Fruit fly (Drosophila melanogaster): Measurements from ENCODE around the gene CG3386.
A peak's percentile ranks its signal among the peaks of the same experiment; 100 is the strongest.

CG3386 gene

DNA sequence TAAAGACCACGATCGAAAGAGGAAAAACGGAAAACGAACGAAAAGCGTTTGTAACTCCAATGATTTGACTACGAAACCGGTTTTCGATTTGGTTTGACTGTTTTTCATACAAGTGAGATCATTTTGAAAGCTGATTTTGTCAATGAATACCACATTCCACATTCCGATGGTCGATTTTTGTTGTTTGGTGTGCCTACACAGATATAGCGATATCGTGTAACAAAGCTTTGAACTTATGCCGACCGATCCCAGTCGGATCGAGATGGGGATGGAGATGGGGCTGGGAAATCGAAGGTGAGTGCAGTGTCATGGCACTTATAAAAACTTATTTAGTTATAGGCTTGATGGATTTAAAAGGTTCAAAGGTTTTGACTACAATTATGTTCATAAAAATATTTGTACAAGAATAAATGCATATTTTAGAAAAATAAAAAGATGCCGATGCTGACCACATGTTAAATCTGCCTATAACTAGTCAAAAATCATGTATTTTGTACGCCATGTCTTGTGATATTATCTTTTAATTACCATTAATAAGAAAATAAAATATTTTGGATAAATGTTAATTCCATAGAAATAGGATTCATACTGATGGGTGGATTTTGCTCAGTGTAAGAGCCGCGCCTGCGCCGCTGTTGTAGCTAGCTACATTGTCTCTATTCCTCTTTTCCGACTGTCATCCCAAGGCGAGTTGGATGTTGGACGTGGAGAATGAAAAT is 40.0 kb downstream of the CG3386 start (continued):
- no peak; the same call in 3 of the 4 replicates for TF ChIP-seq chinmo (GFP tag; IDR thresholded peaks at IDR 0.05; ENCODE audit: partially characterized antibody)
- TF ChIP-seq dmrt99B (tag; optimal IDR thresholded peaks at IDR 0.05): peak; percentile 74
- peak; percentile 62 for TF ChIP-seq Meics (GFP tag; optimal IDR thresholded peaks at IDR 0.05)
- TF ChIP-seq Dfd (GFP tag; optimal IDR thresholded peaks at IDR 0.05): no peak
- TF ChIP-seq Hsf (GFP tag; optimal IDR thresholded peaks at IDR 0.05): no peak
- no peak for TF ChIP-seq Neu2 (GFP tag; optimal IDR thresholded peaks at IDR 0.05; ENCODE audit: borderline replicate concordance)
- TF ChIP-seq CG2712 (tag; optimal IDR thresholded peaks at IDR 0.05): peak; percentile 79
- TF ChIP-seq ac (GFP tag; optimal IDR thresholded peaks at IDR 0.05): peak; percentile 2
- TF ChIP-seq CG16815 (GFP tag; optimal IDR thresholded peaks at IDR 0.05): peak; percentile 43
- TF ChIP-seq Pdp1 (GFP tag; optimal IDR thresholded peaks at IDR 0.05): no peak
- TF ChIP-seq grau (tag; optimal IDR thresholded peaks at IDR 0.05): peak; percentile 71
- peak; percentile 51 for TF ChIP-seq grn (GFP tag; optimal IDR thresholded peaks at IDR 0.05)
- no peak; the same call in 1 of the 2 replicates for TF ChIP-seq sens-2 (GFP tag; IDR thresholded peaks at IDR 0.05)
- TF ChIP-seq Atf-2 (GFP tag; optimal IDR thresholded peaks at IDR 0.05): no peak
- TF ChIP-seq ind (GFP tag; optimal IDR thresholded peaks at IDR 0.05): peak; percentile 37
- TF ChIP-seq CG10431 (GFP tag; optimal IDR thresholded peaks at IDR 0.05): no peak
- TF ChIP-seq slp2 (GFP tag; optimal IDR thresholded peaks at IDR 0.05): no peak
- no peak for TF ChIP-seq nerfin-2 (GFP tag; IDR thresholded peaks at IDR 0.05; ENCODE audit: partially characterized antibody)
- TF ChIP-seq fru (optimal IDR thresholded peaks at IDR 0.05): no peak
- TF ChIP-seq CG4282 (GFP tag; optimal IDR thresholded peaks at IDR 0.05): no peak
- no peak for TF ChIP-seq MESR4 (GFP tag; optimal IDR thresholded peaks at IDR 0.05)
- TF ChIP-seq CG17328 (GFP tag; IDR thresholded peaks at IDR 0.05): 0 out of 2 replicates have a peak, but pooled peaks have one; percentile 27
- no peak for TF ChIP-seq vfl (GFP tag; optimal IDR thresholded peaks at IDR 0.05)
- no peak for TF ChIP-seq CG5245 (GFP tag; optimal IDR thresholded peaks at IDR 0.05)
- no peak for TF ChIP-seq Atf3 (GFP tag; optimal IDR thresholded peaks at IDR 0.05)
- TF ChIP-seq CG6654 (GFP tag; optimal IDR thresholded peaks at IDR 0.05): peak; percentile 27
- peak; percentile 21 for TF ChIP-seq NfI (GFP tag; optimal IDR thresholded peaks at IDR 0.05)
- TF ChIP-seq HmgZ (tag; optimal IDR thresholded peaks at IDR 0.05): no peak
- no peak for TF ChIP-seq CG2116 (GFP tag; optimal IDR thresholded peaks at IDR 0.05)
- no peak for TF ChIP-seq fd102C (GFP tag; optimal IDR thresholded peaks at IDR 0.05)
- no peak for TF ChIP-seq Dref (GFP tag; IDR thresholded peaks at IDR 0.05)
- no peak for TF ChIP-seq CG17802 (tag; optimal IDR thresholded peaks at IDR 0.05)
- TF ChIP-seq CG12236 (GFP tag; optimal IDR thresholded peaks at IDR 0.05): no peak
- no peak for TF ChIP-seq CG33213 (GFP tag; optimal IDR thresholded peaks at IDR 0.05)
- no peak for TF ChIP-seq CG7963 (GFP tag; IDR thresholded peaks at IDR 0.05; ENCODE audit: partially characterized antibody)
- peak; percentile 0 for TF ChIP-seq CG18011 (GFP tag; optimal IDR thresholded peaks at IDR 0.05)
- no peak for TF ChIP-seq sqz (GFP tag; optimal IDR thresholded peaks at IDR 0.05)
- TF ChIP-seq ERR (GFP tag; optimal IDR thresholded peaks at IDR 0.05): no peak
- no peak for TF ChIP-seq lilli (GFP tag; optimal IDR thresholded peaks at IDR 0.05)
- TF ChIP-seq CTCF (GFP tag; optimal IDR thresholded peaks at IDR 0.05): no peak
- TF ChIP-seq wdn (GFP tag; IDR thresholded peaks at IDR 0.05): no peak
- no peak for TF ChIP-seq lab (GFP tag; optimal IDR thresholded peaks at IDR 0.05)
- TF ChIP-seq trem (tag; optimal IDR thresholded peaks at IDR 0.05): peak; percentile 56
- peak; percentile 29 for TF ChIP-seq D19B (GFP tag; optimal IDR thresholded peaks at IDR 0.05)
- no peak for TF ChIP-seq zfh1 (GFP tag; IDR thresholded peaks at IDR 0.05)
- TF ChIP-seq gcm2 (GFP tag; optimal IDR thresholded peaks at IDR 0.05): no peak
- TF ChIP-seq CG34422 (GFP tag; IDR thresholded peaks at IDR 0.05): 0 out of 3 replicates have a peak, but pooled peaks have one; percentile 42
- no peak for TF ChIP-seq HmgD (GFP tag; optimal IDR thresholded peaks at IDR 0.05)
- no peak for TF ChIP-seq sna (GFP tag; IDR thresholded peaks at IDR 0.05; ENCODE audit: partially characterized antibody)
- no peak for TF ChIP-seq usp (GFP tag; optimal IDR thresholded peaks at IDR 0.05)
- peak; percentile 44 for TF ChIP-seq CG1529 (GFP tag; optimal IDR thresholded peaks at IDR 0.05)
